Fruit fly (Drosophila melanogaster) whole organism, embryonic: ENCODE data around the gene CG4613.

Experiments used
- Atf6 ChIP-seq: fragments of 200-800 bp; sonication (Bioruptor generic); IDR thresholded peaks from 2 replicates; pipeline ENCODE4 v1.3.6; 2022; ENCODE audit warnings: missing biosample characterization, missing genetic modification characterization
- B-H1 ChIP-seq: fragments of 200-800 bp; sonication (Bioruptor generic); IDR thresholded peaks from 3 replicates; pipeline ENCODE4 v1.3.6; 2022; ENCODE audit warnings: missing biosample characterization, missing genetic modification characterization
- B-H2 ChIP-seq: fragments of 200-800 bp; sonication (Bioruptor generic); optimal IDR thresholded peaks from 2 replicates; lab custom pipeline; 2018; ENCODE audit warnings: missing biosample characterization, mild to moderate bottlenecking, missing genetic modification characterization
- CG10462 ChIP-seq: fragments of 200-800 bp; sonication (Bioruptor generic); optimal IDR thresholded peaks from 2 replicates; lab custom pipeline; 2016; ENCODE audit warnings: missing biosample characterization, missing genetic modification characterization
- CG11398 ChIP-seq: fragments of 200-800 bp; sonication (Bioruptor generic); optimal IDR thresholded peaks from 2 replicates; lab custom pipeline; 2016; ENCODE audit warnings: missing biosample characterization, missing genetic modification characterization
- CG11696 ChIP-seq: fragments of 200-800 bp; sonication (Bioruptor generic); IDR thresholded peaks from 2 replicates; pipeline ENCODE4 v1.3.6; 2022; ENCODE audit warnings: missing biosample characterization, missing genetic modification characterization
- CG15269 ChIP-seq: fragments of 200-800 bp; sonication (Bioruptor generic); optimal IDR thresholded peaks from 2 replicates; lab custom pipeline; 2018; ENCODE audit warnings: missing biosample characterization, mild to moderate bottlenecking, missing genetic modification characterization, moderate library complexity
- CG15514 ChIP-seq: fragments of 200-800 bp; sonication (Bioruptor generic); optimal IDR thresholded peaks from 3 replicates; lab custom pipeline; 2017; ENCODE audit warnings: missing biosample characterization, missing genetic modification characterization, mild to moderate bottlenecking, moderate library complexity, missing genetic modification reagents
- CG16813 ChIP-seq: fragments of 200-800 bp; sonication (Bioruptor generic); IDR thresholded peaks from 3 replicates; pipeline ENCODE4 v1.3.6; 2022; ENCODE audit warnings: missing biosample characterization, missing genetic modification characterization; ENCODE audit not compliant: partially characterized antibody
- CG17385 ChIP-seq: fragments of 200-800 bp; sonication (Bioruptor generic); optimal IDR thresholded peaks from 3 replicates; lab custom pipeline; 2018; ENCODE audit warnings: missing biosample characterization, mild to moderate bottlenecking, missing genetic modification characterization
- CG2199 ChIP-seq: fragments of 200-800 bp; sonication (Bioruptor generic); IDR thresholded peaks from 3 replicates; pipeline ENCODE4 v1.3.6; 2022; ENCODE audit warnings: missing biosample characterization, missing genetic modification characterization
- CG3407 ChIP-seq: fragments of 200-800 bp; sonication (Bioruptor generic); optimal IDR thresholded peaks from 2 replicates; lab custom pipeline; 2018; ENCODE audit warnings: missing biosample characterization, mild to moderate bottlenecking, missing genetic modification characterization
- CG34376 ChIP-seq: fragments of 200-800 bp; sonication (Bioruptor generic); optimal IDR thresholded peaks from 2 replicates; lab custom pipeline; 2018; ENCODE audit warnings: missing biosample characterization, mild to moderate bottlenecking, missing genetic modification characterization
- CG34422 ChIP-seq: fragments of 200-800 bp; sonication (Bioruptor generic); IDR thresholded peaks from 3 replicates; pipeline ENCODE4 v1.3.6; 2022; ENCODE audit warnings: missing biosample characterization, missing genetic modification characterization
- CG6254 ChIP-seq: fragments of 200-800 bp; sonication (Bioruptor generic); optimal IDR thresholded peaks from 3 replicates; lab custom pipeline; 2017; ENCODE audit warnings: mild to moderate bottlenecking, missing biosample characterization, missing genetic modification reagents, missing genetic modification characterization
- CG6765 ChIP-seq: fragments of 200-800 bp; sonication (Bioruptor generic); optimal IDR thresholded peaks from 3 replicates; lab custom pipeline; 2017; ENCODE audit warnings: missing biosample characterization, mild to moderate bottlenecking, missing genetic modification characterization
- CG6791 ChIP-seq: fragments of 200-800 bp; sonication (Bioruptor generic); IDR thresholded peaks from 3 replicates; pipeline ENCODE4 v1.3.6; 2022; ENCODE audit warnings: missing biosample characterization, missing genetic modification characterization; ENCODE audit not compliant: partially characterized antibody
- CG7963 ChIP-seq: fragments of 200-800 bp; sonication (Bioruptor generic); IDR thresholded peaks from 3 replicates; pipeline ENCODE4 v1.3.6; 2022; ENCODE audit warnings: missing biosample characterization, missing genetic modification characterization; ENCODE audit not compliant: partially characterized antibody
- CG8290 ChIP-seq, 3 experiments: fragments of 200-800 bp; sonication (Bioruptor generic); optimal IDR thresholded peaks; 2 replicates each; lab custom pipeline; 2016 to 2019; ENCODE audit warnings: missing biosample characterization in 3 of 3, missing genetic modification characterization in 3 of 3, mild to moderate bottlenecking in 2 of 3, moderate library complexity in 1 of 3
- Dfd ChIP-seq, 2 experiments: fragments of >200 bp; optimal IDR thresholded peaks; 2 replicates each; lab custom pipeline; 2017; ENCODE audit warnings: missing biosample characterization in 2 of 2, missing genetic modification characterization in 2 of 2
- Ets65A ChIP-seq: fragments of 200-800 bp; sonication (Bioruptor generic); peaks from one replicate; lab custom pipeline; 2016; ENCODE audit warnings: missing biosample characterization, missing genetic modification characterization
- Hr3 ChIP-seq: fragments of 200-800 bp; sonication (Bioruptor generic); optimal IDR thresholded peaks from 3 replicates; lab custom pipeline; 2016; ENCODE audit warnings: missing biosample characterization, missing genetic modification characterization
- Jarid2 ChIP-seq: fragments of 200-800 bp; sonication (Bioruptor generic); optimal IDR thresholded peaks from 3 replicates; lab custom pipeline; 2017; ENCODE audit warnings: mild to moderate bottlenecking, missing biosample characterization, missing genetic modification reagents, missing genetic modification characterization
- MBD-R2 ChIP-seq: fragments of 200-800 bp; sonication (Bioruptor generic); IDR thresholded peaks from 2 replicates; pipeline ENCODE4 v1.3.6; 2022; ENCODE audit warnings: missing biosample characterization, missing genetic modification characterization
- Med ChIP-seq: fragments of 200-800 bp; sonication (Bioruptor generic); peaks from one replicate; lab custom pipeline; 2016; ENCODE audit warnings: missing biosample characterization, missing genetic modification characterization, mild to moderate bottlenecking, inconsistent platforms, moderate library complexity
- NFAT ChIP-seq: fragments of 200-800 bp; sonication (Bioruptor generic); IDR thresholded peaks from 2 replicates; pipeline ENCODE4 v1.3.6; 2022; ENCODE audit warnings: missing biosample characterization, missing genetic modification characterization
- Rfx ChIP-seq: fragments of 200-800 bp; sonication (Bioruptor generic); IDR thresholded peaks from 2 replicates; pipeline ENCODE4 v1.3.6; 2022; ENCODE audit warnings: missing biosample characterization, missing genetic modification characterization
- ato ChIP-seq: fragments of 200-800 bp; sonication (Bioruptor generic); IDR thresholded peaks from 2 replicates; pipeline ENCODE4 v1.3.6; 2022; ENCODE audit warnings: missing biosample characterization, missing genetic modification characterization; ENCODE audit not compliant: partially characterized antibody
- caup ChIP-seq: fragments of 200-800 bp; sonication (Bioruptor generic); optimal IDR thresholded peaks from 3 replicates; lab custom pipeline; 2017; ENCODE audit warnings: missing biosample characterization, mild to moderate bottlenecking, missing genetic modification characterization, moderate library complexity; ENCODE audit not compliant: severe bottlenecking
- chinmo ChIP-seq: fragments of 200-800 bp; sonication (Bioruptor generic); IDR thresholded peaks from 4 replicates; pipeline ENCODE4 v1.3.6; 2022; ENCODE audit warnings: missing biosample characterization, missing genetic modification characterization; ENCODE audit not compliant: partially characterized antibody
- chm ChIP-seq: fragments of 200-800 bp; sonication (Bioruptor generic); IDR thresholded peaks from 2 replicates; pipeline ENCODE4 v1.3.6; 2022; ENCODE audit warnings: missing biosample characterization, missing genetic modification characterization
- exex ChIP-seq: fragments of 200-800 bp; sonication (Bioruptor generic); optimal IDR thresholded peaks from 4 replicates; lab custom pipeline; 2018; ENCODE audit warnings: missing biosample characterization, mild to moderate bottlenecking, missing genetic modification characterization, moderate library complexity
- grn ChIP-seq: fragments of 200-800 bp; sonication (Bioruptor generic); optimal IDR thresholded peaks from 3 replicates; lab custom pipeline; 2017; ENCODE audit warnings: missing biosample characterization, missing genetic modification characterization
- hkb ChIP-seq, 2 experiments: fragments of 200-800 bp in 1 of 2; fragments of >200 bp in 1 of 2; sonication (Bioruptor generic) in 1 of 2; IDR thresholded peaks in 1 of 2; optimal IDR thresholded peaks in 1 of 2; 2 replicates each; pipeline versions ENCODE4 v1.3.6 to Lab custom; 2017 to 2022; ENCODE audit warnings: missing biosample characterization in 1 of 2, missing genetic modification characterization in 1 of 2
- lab ChIP-seq: fragments of 200-800 bp; sonication (Bioruptor generic); optimal IDR thresholded peaks from 3 replicates; lab custom pipeline; 2017; ENCODE audit warnings: missing biosample characterization, missing genetic modification characterization, mild to moderate bottlenecking, moderate library complexity, missing genetic modification reagents
- pan ChIP-seq, 4 experiments: fragments of >200 bp in 3 of 4; fragments of 200-800 bp in 1 of 4; sonication (Bioruptor generic) in 1 of 4; optimal IDR thresholded peaks in 3 of 4; IDR thresholded peaks in 1 of 4; 2 replicates each; pipeline versions ENCODE4 v1.3.6 to Lab custom; 2017 to 2022; ENCODE audit warnings: missing biosample characterization in 2 of 4, missing genetic modification characterization in 2 of 4, mixed read lengths in 1 of 4
- toy ChIP-seq: fragments of 200-800 bp; sonication (Bioruptor generic); IDR thresholded peaks from 2 replicates; pipeline ENCODE4 v1.3.6; 2022; ENCODE audit warnings: missing biosample characterization, missing genetic modification characterization
- trem ChIP-seq: fragments of 200-800 bp; optimal IDR thresholded peaks from 3 replicates; lab custom pipeline; 2019; ENCODE audit warnings: missing biosample characterization, mild to moderate bottlenecking, missing genetic modification characterization, moderate library complexity
- z ChIP-seq: fragments of 200-800 bp; sonication (Bioruptor generic); IDR thresholded peaks from 3 replicates; pipeline ENCODE4 v1.3.6; 2022; ENCODE audit warnings: missing biosample characterization, missing genetic modification characterization

Gene CG4613

DNA sequence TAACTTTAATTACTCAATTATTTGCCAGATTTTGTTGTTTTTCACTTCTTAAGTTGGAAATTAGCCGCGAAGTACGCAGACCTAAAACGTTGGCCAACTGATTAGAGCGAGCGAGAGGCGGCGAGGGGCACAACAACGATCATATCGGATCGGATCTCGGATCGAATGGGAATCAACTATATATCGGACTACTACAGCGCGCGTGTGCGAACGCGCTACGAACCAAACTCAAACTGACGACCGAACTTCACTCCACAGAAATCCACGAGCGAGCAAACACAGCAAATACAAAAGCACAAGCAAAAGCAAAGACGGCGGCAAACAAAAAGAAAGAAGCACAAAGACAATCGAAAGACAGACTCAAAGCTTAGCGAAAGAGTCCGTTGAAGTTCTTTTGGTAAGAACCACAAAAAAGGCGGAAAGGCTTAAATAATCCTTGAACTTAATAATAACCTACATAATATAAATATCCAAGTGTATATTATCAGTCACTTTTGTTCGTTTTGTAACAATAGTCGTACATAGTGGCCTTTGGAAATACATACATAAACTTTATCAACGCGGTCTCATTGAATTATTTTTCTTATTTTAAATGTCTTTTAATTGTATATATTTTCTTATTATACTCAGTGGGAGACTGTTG, 14.7 kb upstream of the CG4613 start, which contains the start of the genes bbg and CG43246 (continued):
- no peak for TF ChIP-seq toy (GFP tag; lab: Robert Waterston, UW)
- TF ChIP-seq Hr3 (GFP tag; lab: Kevin White, UChicago), result no peak
- TF ChIP-seq grn (GFP tag; lab: Kevin White, UChicago), result peak; percentile 96
- TF ChIP-seq CG11398, result no peak
- no peak for TF ChIP-seq CG34422
- TF ChIP-seq ato (GFP tag; lab: Robert Waterston, UW), result peak; percentile 40; the same call in 1 of the 2 replicates
- TF ChIP-seq CG15514 (GFP tag; lab: Kevin White, UChicago), result peak; percentile 16
- no peak for TF ChIP-seq CG10462 (GFP tag; lab: Kevin White, UChicago)
- peak; percentile 59 for TF ChIP-seq Ets65A (GFP tag; lab: Kevin White, UChicago)
- peak; percentile 57 for TF ChIP-seq Med (GFP tag; lab: Kevin White, UChicago)
- peak; percentile 5 for TF ChIP-seq caup
- no peak for TF ChIP-seq Atf6 (GFP tag; lab: Robert Waterston, UW)
- peak; percentile 11 for TF ChIP-seq lab
- peak; percentile 7 for TF ChIP-seq CG34376 (GFP tag; lab: Kevin White, UChicago)
- no peak for TF ChIP-seq CG3407 (GFP tag; lab: Kevin White, UChicago)
- TF ChIP-seq chinmo (GFP tag; lab: Robert Waterston, UW), result peak; percentile 72; the same call in 1 of the 4 replicates
- no peak for TF ChIP-seq CG6765
- no peak for TF ChIP-seq CG16813 (GFP tag; lab: Robert Waterston, UW)
- no peak for TF ChIP-seq exex (tag; lab: Kevin White, UChicago)
- TF ChIP-seq hkb (optimal IDR thresholded peaks at IDR 0.05; lab: Kevin White, UChicago), result no peak
- TF ChIP-seq hkb (GFP tag; IDR thresholded peaks at IDR 0.05; lab: Robert Waterston, UW), result peak; percentile 37; the same call in 1 of the 2 replicates
- TF ChIP-seq MBD-R2 (GFP tag; lab: Robert Waterston, UW), result no peak
- peak; percentile 6; the same call in 1 of the 2 replicates for TF ChIP-seq Rfx (GFP tag; lab: Robert Waterston, UW)
- TF ChIP-seq CG17385 (GFP tag; lab: Kevin White, UChicago), result peak; percentile 2
- TF ChIP-seq Jarid2 (GFP tag; lab: Kevin White, UChicago), result peak; percentile 90
- TF ChIP-seq CG6254 (GFP tag; lab: Kevin White, UChicago), result no peak
- peak; percentile 28 for TF ChIP-seq B-H2 (GFP tag; lab: Kevin White, UChicago)
- no peak for TF ChIP-seq CG8290 (GFP tag; optimal IDR thresholded peaks at IDR 0.05; lab: Kevin White, UChicago)
- TF ChIP-seq CG8290 (tag; optimal IDR thresholded peaks at IDR 0.05; lab: Kevin White, UChicago), result peak in 1 of 2 experiments; percentile 25
- TF ChIP-seq CG6791, result peak; percentile 58; the same call in 1 of the 3 replicates
- TF ChIP-seq pan (optimal IDR thresholded peaks at IDR 0.05; lab: Kevin White, UChicago), result no peak
- no peak for TF ChIP-seq pan (GFP tag; optimal IDR thresholded peaks at IDR 0.05 in 1 of 2, IDR thresholded peaks at IDR 0.05 in 1 of 2)
- TF ChIP-seq NFAT, result 0 out of 2 replicates have a peak, but pooled peaks have one; percentile 40
- TF ChIP-seq B-H1 (GFP tag; lab: Robert Waterston, UW), result no peak
- TF ChIP-seq trem (tag; lab: Kevin White, UChicago), result no peak
- peak; percentile 83; the same call in 2 of the 3 replicates for TF ChIP-seq CG2199 (GFP tag; lab: Robert Waterston, UW)
- TF ChIP-seq z (GFP tag; lab: Robert Waterston, UW), result peak; percentile 85
- TF ChIP-seq Dfd (GFP tag; optimal IDR thresholded peaks at IDR 0.05; lab: Kevin White, UChicago), result no peak
- TF ChIP-seq CG7963 (GFP tag; lab: Robert Waterston, UW), result peak; percentile 35; the same call in 1 of the 3 replicates
- TF ChIP-seq CG11696 (GFP tag; lab: Robert Waterston, UW), result no peak
- TF ChIP-seq CG15269, result peak; percentile 37
- TF ChIP-seq chm (GFP tag; lab: Robert Waterston, UW), result peak; percentile 17; the same call in 1 of the 2 replicates
